Fruit fly (Drosophila melanogaster) whole organism, embryonic: Measurements from ENCODE around the gene MICU3.

Experiments
- Adf1 ChIP-seq: fragments of 200-800 bp; sonication (Bioruptor generic); IDR thresholded peaks from 2 replicates; pipeline ENCODE4 v1.3.6; 2022; ENCODE audit warnings: missing biosample characterization, missing genetic modification characterization
- Aef1 ChIP-seq: fragments of 200-800 bp; sonication (Bioruptor generic); IDR thresholded peaks from 3 replicates; pipeline ENCODE4 v1.3.6; 2022; ENCODE audit warnings: missing biosample characterization, missing genetic modification characterization
- Atf3 ChIP-seq: fragments of 200-800 bp; sonication (Bioruptor generic); optimal IDR thresholded peaks from 3 replicates; lab custom pipeline; 2016; ENCODE audit warnings: missing biosample characterization, missing genetic modification characterization
- CG1024 ChIP-seq: fragments of 200-800 bp; sonication (Bioruptor generic); IDR thresholded peaks from 2 replicates; pipeline ENCODE4 v1.3.6; 2022; ENCODE audit warnings: missing biosample characterization, missing genetic modification characterization
- CG10565 ChIP-seq: fragments of 200-800 bp; sonication (Bioruptor generic); optimal IDR thresholded peaks from 3 replicates; lab custom pipeline; 2016; ENCODE audit warnings: missing biosample characterization, mild to moderate bottlenecking, missing genetic modification characterization
- CG11504 ChIP-seq: fragments of 200-800 bp; sonication (Bioruptor generic); optimal IDR thresholded peaks from 3 replicates; lab custom pipeline; 2019; ENCODE audit warnings: missing biosample characterization, mild to moderate bottlenecking, missing genetic modification characterization, moderate library complexity
- CG12299 ChIP-seq: fragments of 200-800 bp; sonication (Bioruptor generic); optimal IDR thresholded peaks from 2 replicates; lab custom pipeline; 2018; ENCODE audit warnings: missing biosample characterization, mild to moderate bottlenecking, missing genetic modification characterization
- CG1233 ChIP-seq: fragments of 200-800 bp; sonication (Bioruptor generic); optimal IDR thresholded peaks from 4 replicates; lab custom pipeline; 2018; ENCODE audit warnings: missing biosample characterization, mild to moderate bottlenecking, missing genetic modification characterization
- CG13296 ChIP-seq: fragments of 200-800 bp; sonication (Bioruptor generic); optimal IDR thresholded peaks from 3 replicates; lab custom pipeline; 2018; ENCODE audit warnings: missing biosample characterization, mild to moderate bottlenecking, missing genetic modification characterization
- CG15479 ChIP-seq: fragments of 200-800 bp; sonication (Bioruptor generic); optimal IDR thresholded peaks from 3 replicates; lab custom pipeline; 2019; ENCODE audit warnings: missing biosample characterization, mild to moderate bottlenecking, missing genetic modification characterization, moderate library complexity
- CG17359 ChIP-seq: fragments of 200-800 bp; sonication (Bioruptor generic); optimal IDR thresholded peaks from 3 replicates; lab custom pipeline; 2018; ENCODE audit warnings: missing biosample characterization, mild to moderate bottlenecking, missing genetic modification characterization, moderate library complexity
- CG18619 ChIP-seq: fragments of 200-800 bp; sonication (Bioruptor generic); optimal IDR thresholded peaks from 3 replicates; lab custom pipeline; 2017; ENCODE audit warnings: missing biosample characterization, mild to moderate bottlenecking, missing genetic modification characterization
- CG2129 ChIP-seq: fragments of 200-800 bp; sonication (Bioruptor generic); IDR thresholded peaks from 2 replicates; pipeline ENCODE4 v1.3.6; 2022; ENCODE audit warnings: missing biosample characterization, missing genetic modification characterization; ENCODE audit not compliant: partially characterized antibody
- CG2678 ChIP-seq: fragments of 200-800 bp; sonication (Bioruptor generic); optimal IDR thresholded peaks from 3 replicates; lab custom pipeline; 2019; ENCODE audit warnings: missing biosample characterization, mild to moderate bottlenecking, missing genetic modification characterization, moderate library complexity
- CG2875 ChIP-seq: fragments of 200-800 bp; sonication (Bioruptor generic); optimal IDR thresholded peaks from 2 replicates; lab custom pipeline; 2017; ENCODE audit warnings: missing biosample characterization, mild to moderate bottlenecking, missing genetic modification characterization, missing genetic modification reagents
- CG3163 ChIP-seq: fragments of 200-800 bp; sonication (Bioruptor generic); optimal IDR thresholded peaks from 3 replicates; lab custom pipeline; 2016; ENCODE audit warnings: missing biosample characterization, missing genetic modification characterization
- CG32767 ChIP-seq: fragments of 200-800 bp; sonication (Bioruptor generic); IDR thresholded peaks from 2 replicates; pipeline ENCODE4 v1.3.6; 2022; ENCODE audit warnings: missing biosample characterization, missing genetic modification characterization
- CG3281 ChIP-seq: fragments of 200-800 bp; sonication (Bioruptor generic); optimal IDR thresholded peaks from 3 replicates; lab custom pipeline; 2017; ENCODE audit warnings: missing biosample characterization, mild to moderate bottlenecking, missing genetic modification characterization
- CG5245 ChIP-seq: fragments of 200-800 bp; sonication (Bioruptor generic); optimal IDR thresholded peaks from 3 replicates; lab custom pipeline; 2016; ENCODE audit warnings: missing biosample characterization, missing genetic modification characterization
- CG6254 ChIP-seq: fragments of 200-800 bp; sonication (Bioruptor generic); optimal IDR thresholded peaks from 3 replicates; lab custom pipeline; 2017; ENCODE audit warnings: mild to moderate bottlenecking, missing biosample characterization, missing genetic modification reagents, missing genetic modification characterization
- CG6791 ChIP-seq: fragments of 200-800 bp; sonication (Bioruptor generic); IDR thresholded peaks from 3 replicates; pipeline ENCODE4 v1.3.6; 2022; ENCODE audit warnings: missing biosample characterization, missing genetic modification characterization; ENCODE audit not compliant: partially characterized antibody
- CG6813 ChIP-seq: fragments of 200-800 bp; sonication (Bioruptor generic); optimal IDR thresholded peaks from 2 replicates; lab custom pipeline; 2017; ENCODE audit warnings: missing biosample characterization, missing genetic modification characterization, mild to moderate bottlenecking, moderate library complexity, missing genetic modification reagents
- CG7271 ChIP-seq: fragments of 200-800 bp; sonication (Bioruptor generic); optimal IDR thresholded peaks from 2 replicates; lab custom pipeline; 2018; ENCODE audit warnings: missing biosample characterization, mild to moderate bottlenecking, missing genetic modification characterization, moderate library complexity
- CG9437 ChIP-seq: fragments of 200-800 bp; sonication (Bioruptor generic); optimal IDR thresholded peaks from 2 replicates; lab custom pipeline; 2018; ENCODE audit warnings: missing biosample characterization, mild to moderate bottlenecking, missing genetic modification characterization
- CG9609 ChIP-seq: fragments of 200-800 bp; sonication (Bioruptor generic); optimal IDR thresholded peaks from 3 replicates; lab custom pipeline; 2016; ENCODE audit warnings: missing biosample characterization, missing genetic modification characterization
- Deaf1 ChIP-seq: fragments of 200-800 bp; optimal IDR thresholded peaks from 3 replicates; lab custom pipeline; 2019; ENCODE audit warnings: missing biosample characterization, mild to moderate bottlenecking, missing genetic modification characterization, moderate library complexity
- Doc3 ChIP-seq: fragments of 200-800 bp; sonication (Bioruptor generic); IDR thresholded peaks from 3 replicates; pipeline ENCODE4 v1.3.6; 2022; ENCODE audit warnings: missing biosample characterization, missing genetic modification characterization; ENCODE audit not compliant: partially characterized antibody
- ERR ChIP-seq: fragments of 200-800 bp; sonication (Bioruptor generic); optimal IDR thresholded peaks from 2 replicates; lab custom pipeline; 2016; ENCODE audit warnings: missing biosample characterization, missing genetic modification characterization
- Fer3 ChIP-seq: fragments of 200-800 bp; sonication (Bioruptor generic); optimal IDR thresholded peaks from 2 replicates; lab custom pipeline; 2018; ENCODE audit warnings: missing biosample characterization, mild to moderate bottlenecking, missing genetic modification characterization, moderate library complexity
- H2.0 ChIP-seq: fragments of 200-800 bp; sonication (Bioruptor generic); IDR thresholded peaks from 2 replicates; pipeline ENCODE4 v1.3.6; 2022; ENCODE audit warnings: missing biosample characterization, missing genetic modification characterization
- ara ChIP-seq: fragments of 200-800 bp; sonication (Bioruptor generic); IDR thresholded peaks from 2 replicates; pipeline ENCODE4 v1.3.6; 2022; ENCODE audit warnings: missing biosample characterization, missing genetic modification characterization
- ato ChIP-seq: fragments of 200-800 bp; sonication (Bioruptor generic); IDR thresholded peaks from 2 replicates; pipeline ENCODE4 v1.3.6; 2022; ENCODE audit warnings: missing biosample characterization, missing genetic modification characterization; ENCODE audit not compliant: partially characterized antibody
- crc ChIP-seq: fragments of 200-800 bp; sonication (Bioruptor generic); optimal IDR thresholded peaks from 2 replicates; lab custom pipeline; 2016; ENCODE audit warnings: missing biosample characterization, missing genetic modification characterization
- danr ChIP-seq: fragments of 200-800 bp; sonication (Bioruptor generic); IDR thresholded peaks from 2 replicates; pipeline ENCODE4 v1.3.6; 2022; ENCODE audit warnings: missing biosample characterization, missing genetic modification characterization
- emc ChIP-seq: fragments of 200-800 bp; sonication (Bioruptor generic); optimal IDR thresholded peaks from 2 replicates; lab custom pipeline; 2016; ENCODE audit warnings: missing biosample characterization, missing genetic modification characterization
- eyg ChIP-seq: fragments of 200-800 bp; sonication (Bioruptor generic); optimal IDR thresholded peaks from 3 replicates; lab custom pipeline; 2016; ENCODE audit warnings: missing biosample characterization, missing genetic modification characterization
- fd3F ChIP-seq: fragments of 200-800 bp; sonication (Bioruptor generic); optimal IDR thresholded peaks from 2 replicates; lab custom pipeline; 2018; ENCODE audit warnings: missing biosample characterization, mild to moderate bottlenecking, missing genetic modification characterization, moderate library complexity
- fd64A ChIP-seq: fragments of 200-800 bp; sonication (Bioruptor generic); optimal IDR thresholded peaks from 3 replicates; lab custom pipeline; 2018; ENCODE audit warnings: missing biosample characterization, mild to moderate bottlenecking, missing genetic modification characterization
- gt ChIP-seq: fragments of 200-800 bp; sonication (Bioruptor generic); IDR thresholded peaks from 2 replicates; pipeline ENCODE4 v1.3.6; 2022; ENCODE audit warnings: missing biosample characterization, missing genetic modification characterization
- hbn ChIP-seq: fragments of 200-800 bp; sonication (Bioruptor generic); IDR thresholded peaks from 2 replicates; pipeline ENCODE4 v1.3.6; 2022; ENCODE audit warnings: missing biosample characterization, missing genetic modification characterization; ENCODE audit not compliant: partially characterized antibody
- klu ChIP-seq: fragments of 200-800 bp; sonication (Bioruptor generic); IDR thresholded peaks from 2 replicates; pipeline ENCODE4 v1.3.6; 2022; ENCODE audit warnings: missing biosample characterization, missing genetic modification characterization
- otp ChIP-seq: fragments of 200-800 bp; sonication (Bioruptor generic); IDR thresholded peaks from 3 replicates; pipeline ENCODE4, ENCODE4 v1.3.6; 2022; ENCODE audit warnings: missing biosample characterization, missing genetic modification characterization
- peb ChIP-seq: fragments of 200-800 bp; sonication (Bioruptor generic); IDR thresholded peaks from 2 replicates; pipeline ENCODE4 v1.3.6; 2022; ENCODE audit warnings: missing biosample characterization, missing genetic modification characterization
- pnt ChIP-seq: fragments of 200-800 bp; sonication (Bioruptor generic); optimal IDR thresholded peaks from 3 replicates; lab custom pipeline; 2016; ENCODE audit warnings: missing biosample characterization, missing genetic modification characterization
- sc ChIP-seq, 3 experiments: fragments of >200 bp in 2 of 3; fragments of 200-800 bp in 1 of 3; sonication (Bioruptor generic) in 1 of 3; optimal IDR thresholded peaks; 2 replicates in 2 of 3; 3 replicates in 1 of 3; lab custom pipeline; 2017; ENCODE audit warnings: mild to moderate bottlenecking in 1 of 3, missing biosample characterization in 1 of 3, missing genetic modification characterization in 1 of 3, missing genetic modification reagents in 1 of 3
- sd ChIP-seq: fragments of 200-800 bp; sonication (Bioruptor generic); optimal IDR thresholded peaks from 3 replicates; lab custom pipeline; 2018; ENCODE audit warnings: missing biosample characterization, mild to moderate bottlenecking, missing genetic modification characterization, moderate library complexity
- sima ChIP-seq: fragments of 200-800 bp; sonication (Bioruptor generic); optimal IDR thresholded peaks from 2 replicates; lab custom pipeline; 2016; ENCODE audit warnings: missing biosample characterization, missing genetic modification characterization
- yki ChIP-seq: fragments of >200 bp; optimal IDR thresholded peaks from 3 replicates; lab custom pipeline; 2018
- zen2 ChIP-seq: fragments of 200-800 bp; sonication (Bioruptor generic); IDR thresholded peaks from 3 replicates; pipeline ENCODE4 v1.3.6; 2022; ENCODE audit warnings: missing biosample characterization, missing genetic modification characterization; ENCODE audit not compliant: partially characterized antibody

MICU3 gene

dm6 chr3R:19892046-19892445 lies 44.9 kb downstream of the MICU3 start (continued):
- no peak for TF ChIP-seq danr (GFP tag; lab: Robert Waterston, UW)
- TF ChIP-seq Adf1 (GFP tag; lab: Robert Waterston, UW) = 0 out of 2 replicates have a peak, but pooled peaks have one; percentile 10
- TF ChIP-seq CG1024 (GFP tag; lab: Robert Waterston, UW) = no peak
- peak; percentile 55 for TF ChIP-seq CG9437 (GFP tag; lab: Kevin White, UChicago)
- peak; percentile 73; the same call in 2 of the 3 replicates for TF ChIP-seq Aef1 (GFP tag; lab: Robert Waterston, UW)
- peak; percentile 36 for TF ChIP-seq CG12299 (tag; lab: Kevin White, UChicago)
- peak; percentile 24 for TF ChIP-seq CG2875 (GFP tag; lab: Kevin White, UChicago)
- peak; percentile 56; the same call in 1 of the 2 replicates for TF ChIP-seq ara (GFP tag; lab: Robert Waterston, UW)
- TF ChIP-seq sd (tag; lab: Kevin White, UChicago) = peak; percentile 46
- TF ChIP-seq CG10565 = no peak
- no peak for TF ChIP-seq CG6791 (GFP tag; lab: Robert Waterston, UW)
- TF ChIP-seq klu (GFP tag; lab: Robert Waterston, UW) = peak; percentile 50; the same call in 1 of the 2 replicates
- TF ChIP-seq fd3F (GFP tag; lab: Kevin White, UChicago) = peak; percentile 56
- peak; percentile 47 for TF ChIP-seq fd64A
- no peak for TF ChIP-seq hbn (GFP tag; lab: Robert Waterston, UW)
- TF ChIP-seq CG5245 (GFP tag; lab: Kevin White, UChicago) = peak; percentile 56
- TF ChIP-seq CG15479 (GFP tag; lab: Kevin White, UChicago) = no peak
- peak; percentile 72 for TF ChIP-seq CG3281 (GFP tag; lab: Kevin White, UChicago)
- peak; percentile 58 for TF ChIP-seq ERR (GFP tag; lab: Kevin White, UChicago)
- peak; percentile 69 for TF ChIP-seq pnt (GFP tag; lab: Kevin White, UChicago)
- no peak for TF ChIP-seq sc (optimal IDR thresholded peaks at IDR 0.05; lab: Kevin White, UChicago)
- no peak for TF ChIP-seq sc (GFP tag; optimal IDR thresholded peaks at IDR 0.05; lab: Kevin White, UChicago)
- no peak for TF ChIP-seq CG2678 (tag; lab: Kevin White, UChicago)
- TF ChIP-seq CG2129 (GFP tag; lab: Robert Waterston, UW) = no peak
- TF ChIP-seq CG9609 (GFP tag; lab: Kevin White, UChicago) = peak; percentile 71
- peak; percentile 26; the same call in 1 of the 2 replicates for TF ChIP-seq gt (GFP tag; lab: Robert Waterston, UW)
- TF ChIP-seq CG13296 (GFP tag; lab: Kevin White, UChicago) = peak; percentile 62
- TF ChIP-seq peb (GFP tag; lab: Robert Waterston, UW) = peak; percentile 72
- TF ChIP-seq crc (GFP tag; lab: Kevin White, UChicago) = peak; percentile 51
- no peak for TF ChIP-seq yki
- peak; percentile 74; the same call in 1 of the 3 replicates for TF ChIP-seq otp (GFP tag; lab: Robert Waterston, UW)
- peak; percentile 66 for TF ChIP-seq Fer3 (tag; lab: Kevin White, UChicago)
- TF ChIP-seq zen2 (GFP tag; lab: Robert Waterston, UW) = peak; percentile 33; the same call in 1 of the 3 replicates
- peak; percentile 78 for TF ChIP-seq CG11504 (tag; lab: Kevin White, UChicago)
- 0 out of 2 replicates have a peak, but pooled peaks have one; percentile 38 for TF ChIP-seq ato
- peak; percentile 9 for TF ChIP-seq CG7271 (tag; lab: Kevin White, UChicago)
- no peak for TF ChIP-seq Doc3 (GFP tag; lab: Robert Waterston, UW)
- peak; percentile 69 for TF ChIP-seq CG17359 (tag; lab: Kevin White, UChicago)
- peak; percentile 39 for TF ChIP-seq eyg
- TF ChIP-seq H2.0 (GFP tag; lab: Robert Waterston, UW) = peak; percentile 63; the same call in 1 of the 2 replicates
- peak; percentile 55 for TF ChIP-seq Deaf1 (tag; lab: Kevin White, UChicago)
- peak; percentile 32 for TF ChIP-seq Atf3 (GFP tag; lab: Kevin White, UChicago)
- TF ChIP-seq CG32767 (GFP tag; lab: Robert Waterston, UW) = peak; percentile 67
- TF ChIP-seq CG6254 = peak; percentile 53
- peak; percentile 46 for TF ChIP-seq CG1233 (GFP tag; lab: Kevin White, UChicago)
- peak; percentile 39 for TF ChIP-seq CG18619 (GFP tag; lab: Kevin White, UChicago)
- peak; percentile 68 for TF ChIP-seq CG6813
- TF ChIP-seq emc (GFP tag; lab: Kevin White, UChicago) = peak; percentile 58
- TF ChIP-seq CG3163 (GFP tag; lab: Kevin White, UChicago) = peak; percentile 25
- no peak for TF ChIP-seq sima (GFP tag; lab: Kevin White, UChicago)
